Fruit fly (Drosophila melanogaster) whole organism: Measurements from ENCODE around the gene CG6034.

Source experiments
- CG8478 ChIP-seq: fragments of >200 bp; optimal IDR thresholded peaks from 2 replicates; lab custom pipeline; 2018; ENCODE audit warnings: inconsistent platforms
- Dll ChIP-seq: fragments of >200 bp; optimal IDR thresholded peaks from 2 replicates; lab custom pipeline; 2017
- EcR ChIP-seq, 2 experiments: fragments of >200 bp; optimal IDR thresholded peaks; 2 replicates each; lab custom pipeline; 2017; ENCODE audit warnings: missing biosample characterization in 2 of 2, missing genetic modification characterization in 2 of 2, missing genetic modification reagents in 2 of 2
- pan ChIP-seq: fragments of >200 bp; optimal IDR thresholded peaks from 2 replicates; lab custom pipeline; 2017
- psq ChIP-seq: fragments of >200 bp; optimal IDR thresholded peaks from 2 replicates; lab custom pipeline; 2017
- usp ChIP-seq: fragments of >200 bp; optimal IDR thresholded peaks from 2 replicates; lab custom pipeline; 2017; ENCODE audit warnings: missing biosample characterization, missing genetic modification characterization, mixed read lengths

CG6034 gene

dm6 chr3L:17746760-17747159 is at the start of gene CG6034:
Gene CG6034 (minus strand): TSS chr3L:17746860.
- TF ChIP-seq pan (lab: Kevin White, UChicago) (no peak), CG8478 (lab: Kevin White, UChicago) (no peak), EcR (GFP tag; optimal IDR thresholded peaks at IDR 0.05; lab: Kevin White, UChicago) (no peak), usp (GFP tag; lab: Kevin White, UChicago) (no peak), psq (lab: Kevin White, UChicago) (no peak), Dll (lab: Kevin White, UChicago) (no peak)

- TF ChIP-seq CG8478 (lab: Kevin White, UChicago) (no peak), EcR (GFP tag; optimal IDR thresholded peaks at IDR 0.05; lab: Kevin White, UChicago) (no peak), psq (lab: Kevin White, UChicago) (no peak), usp (GFP tag; lab: Kevin White, UChicago) (no peak), pan (lab: Kevin White, UChicago) (no peak), Dll (lab: Kevin White, UChicago) (no peak)
Observed at dm6 chr3L:17791495-17791894, 44.8 kb upstream of the CG6034 start.

dm6 chr3L:17791467-17791494 is 44.6 kb upstream of the CG6034 start, which contains the start of gene CG42815:
Gene CG42815 (minus strand): TSS chr3L:17791486.
- TF ChIP-seq CG8478 (lab: Kevin White, UChicago), result no peak
- no peak for TF ChIP-seq pan (lab: Kevin White, UChicago)
- no peak for TF ChIP-seq usp (GFP tag; lab: Kevin White, UChicago)
- TF ChIP-seq EcR (GFP tag; optimal IDR thresholded peaks at IDR 0.05; lab: Kevin White, UChicago), result no peak
- TF ChIP-seq psq (lab: Kevin White, UChicago), result no peak
- no peak for TF ChIP-seq Dll (lab: Kevin White, UChicago)

dm6 chr3L:17791067-17791466 is 44.4 kb upstream of the CG6034 start:
- TF ChIP-seq psq (lab: Kevin White, UChicago), result no peak
- TF ChIP-seq EcR (GFP tag; optimal IDR thresholded peaks at IDR 0.05; lab: Kevin White, UChicago), result no peak
- TF ChIP-seq CG8478 (lab: Kevin White, UChicago), result no peak
- TF ChIP-seq pan (lab: Kevin White, UChicago), result no peak
- no peak for TF ChIP-seq usp (GFP tag; lab: Kevin White, UChicago)
- no peak for TF ChIP-seq Dll (lab: Kevin White, UChicago)

- no peak for TF ChIP-seq pan (lab: Kevin White, UChicago)
- TF ChIP-seq EcR (GFP tag; optimal IDR thresholded peaks at IDR 0.05; lab: Kevin White, UChicago), result no peak
- TF ChIP-seq CG8478 (lab: Kevin White, UChicago), result no peak
- no peak for TF ChIP-seq Dll (lab: Kevin White, UChicago)
- TF ChIP-seq psq (lab: Kevin White, UChicago), result no peak
- no peak for TF ChIP-seq usp (GFP tag; lab: Kevin White, UChicago)
Observed at dm6 chr3L:17763987-17764386, 17.3 kb upstream of the CG6034 start, which contains the start of the genes Adgf-A and Adgf-A2. Gene Adgf-A (minus strand): TSS chr3L:17764158. Gene Adgf-A2 (minus strand): TSS chr3L:17764158.

- no peak for TF ChIP-seq usp (GFP tag; lab: Kevin White, UChicago)
Observed at dm6 chr3L:17759072-17759747, 12.6 kb upstream of the CG6034 start, which contains the start of gene CG32181. Gene CG32181 (plus strand): TSS chr3L:17759697.

dm6 chr3L:17758084-17758211 is 11.3 kb upstream of the CG6034 start, which contains the start of gene CG32182:
Gene CG32182 (plus strand): TSS chr3L:17758112.
- TF ChIP-seq pan (lab: Kevin White, UChicago), result no peak
- TF ChIP-seq Dll (lab: Kevin White, UChicago), result no peak
- TF ChIP-seq CG8478 (lab: Kevin White, UChicago), result no peak
- TF ChIP-seq EcR (GFP tag; optimal IDR thresholded peaks at IDR 0.05; lab: Kevin White, UChicago), result no peak
- TF ChIP-seq psq (lab: Kevin White, UChicago), result no peak
- no peak for TF ChIP-seq usp (GFP tag; lab: Kevin White, UChicago)

dm6 chr3L:17757156-17758083 is 10.8 kb upstream of the CG6034 start:
- TF ChIP-seq EcR (GFP tag; optimal IDR thresholded peaks at IDR 0.05; lab: Kevin White, UChicago) (no peak), Dll (lab: Kevin White, UChicago) (no peak), usp (GFP tag; lab: Kevin White, UChicago) (no peak), psq (lab: Kevin White, UChicago) (no peak), pan (lab: Kevin White, UChicago) (no peak), CG8478 (lab: Kevin White, UChicago) (no peak)

dm6 chr3L:17754285-17754684 is 7.6 kb upstream of the CG6034 start:
- TF ChIP-seq pan (lab: Kevin White, UChicago), result no peak
- no peak for TF ChIP-seq CG8478 (lab: Kevin White, UChicago)
- no peak for TF ChIP-seq EcR (GFP tag; optimal IDR thresholded peaks at IDR 0.05; lab: Kevin White, UChicago)
- TF ChIP-seq psq (lab: Kevin White, UChicago), result no peak
- TF ChIP-seq usp (GFP tag; lab: Kevin White, UChicago), result no peak
- no peak for TF ChIP-seq Dll (lab: Kevin White, UChicago)

dm6 chr3L:17750488-17750887 is 3.8 kb upstream of the CG6034 start, which contains the start of gene Adgf-B:
Gene Adgf-B (minus strand): TSS chr3L:17750588.
- TF ChIP-seq EcR (GFP tag; optimal IDR thresholded peaks at IDR 0.05; lab: Kevin White, UChicago) (no peak), CG8478 (lab: Kevin White, UChicago) (no peak), usp (GFP tag; lab: Kevin White, UChicago) (no peak), pan (lab: Kevin White, UChicago) (no peak), psq (lab: Kevin White, UChicago) (no peak), Dll (lab: Kevin White, UChicago) (no peak)

- TF ChIP-seq Dll (lab: Kevin White, UChicago), result no peak
- TF ChIP-seq usp (GFP tag; lab: Kevin White, UChicago), result no peak
Observed at dm6 chr3L:17742531-17742930, 4.1 kb downstream of the CG6034 start.

dm6 chr3L:17740471-17740870 is 6.2 kb downstream of the CG6034 start, which contains the start of gene CG7460:
Gene CG7460 (plus strand): TSS chr3L:17740540.
- no peak for TF ChIP-seq EcR (GFP tag; optimal IDR thresholded peaks at IDR 0.05; lab: Kevin White, UChicago)
- TF ChIP-seq psq (lab: Kevin White, UChicago), result no peak
- TF ChIP-seq pan (lab: Kevin White, UChicago), result no peak
